Fruit fly (Drosophila melanogaster): ENCODE measurements around the gene CG14210.

The CG14210 gene

DNA sequence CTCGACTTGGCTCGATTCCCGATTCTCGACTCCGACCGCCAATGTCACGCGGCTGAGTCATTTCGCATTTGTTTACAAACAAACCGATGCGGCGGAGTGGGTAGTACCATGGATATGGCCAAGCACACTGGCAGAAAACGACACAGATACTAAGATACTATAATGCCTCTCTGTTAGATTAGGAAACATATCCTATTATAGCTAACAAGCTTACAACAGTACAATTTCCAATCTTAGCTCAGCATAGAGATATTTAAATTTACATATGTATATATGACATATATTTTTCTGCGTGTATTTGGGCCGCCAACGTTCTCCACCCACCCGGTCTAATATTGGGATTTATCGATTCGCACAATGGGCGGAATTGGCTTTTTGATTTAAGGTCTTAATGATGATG lies 12.0 kb upstream of the CG14210 start (continued):
- peak; percentile 43 for TF ChIP-seq repo (GFP tag; optimal IDR thresholded peaks at IDR 0.05)
- peak; percentile 87 for TF ChIP-seq CG7839 (tag; optimal IDR thresholded peaks at IDR 0.05)
- peak; percentile 31 for TF ChIP-seq Dad (GFP tag; optimal IDR thresholded peaks at IDR 0.05)
- peak; percentile 73 for TF ChIP-seq CG6689 (GFP tag; IDR thresholded peaks at IDR 0.05)
- TF ChIP-seq CoRest (tag; optimal IDR thresholded peaks at IDR 0.05) = peak; percentile 70
- peak; percentile 79 for TF ChIP-seq tgo (GFP tag; IDR thresholded peaks at IDR 0.05)
- TF ChIP-seq CG12155 (GFP tag; optimal IDR thresholded peaks at IDR 0.05) = peak; percentile 80
- peak; percentile 52 for TF ChIP-seq Asciz (GFP tag; optimal IDR thresholded peaks at IDR 0.05)
- no peak for TF ChIP-seq tup (GFP tag; optimal IDR thresholded peaks at IDR 0.05)
- TF ChIP-seq Dfd (GFP tag; optimal IDR thresholded peaks at IDR 0.05) = no peak
- TF ChIP-seq CG15011 (GFP tag; optimal IDR thresholded peaks at IDR 0.05) = peak; percentile 55
- TF ChIP-seq corto (GFP tag; optimal IDR thresholded peaks at IDR 0.05) = peak; percentile 44
- no peak for TF ChIP-seq insv (GFP tag; optimal IDR thresholded peaks at IDR 0.05)
- TF ChIP-seq ttk (GFP tag; IDR thresholded peaks at IDR 0.05) = 0 out of 2 replicates have a peak, but pooled peaks have one; percentile 56
- peak; percentile 80 for TF ChIP-seq NfI (GFP tag; optimal IDR thresholded peaks at IDR 0.05)
- TF ChIP-seq CG11398 (GFP tag; optimal IDR thresholded peaks at IDR 0.05) = no peak
- no peak for TF ChIP-seq CG1832 (GFP tag; optimal IDR thresholded peaks at IDR 0.05)
- TF ChIP-seq zf30C (GFP tag; optimal IDR thresholded peaks at IDR 0.05) = peak; percentile 27
- no peak for TF ChIP-seq chinmo (GFP tag; IDR thresholded peaks at IDR 0.05; ENCODE audit: partially characterized antibody)
- TF ChIP-seq ERR (GFP tag; optimal IDR thresholded peaks at IDR 0.05) = no peak
- TF ChIP-seq mam (GFP tag; optimal IDR thresholded peaks at IDR 0.05) = peak; percentile 75
- TF ChIP-seq lbe (GFP tag; optimal IDR thresholded peaks at IDR 0.05) = peak; percentile 30
- TF ChIP-seq danr (GFP tag; IDR thresholded peaks at IDR 0.05) = peak; percentile 53
- no peak for TF ChIP-seq CG8089 (GFP tag; optimal IDR thresholded peaks at IDR 0.05)
- peak; percentile 44 for TF ChIP-seq CG13624 (GFP tag; optimal IDR thresholded peaks at IDR 0.05)
- TF ChIP-seq CG6272 (GFP tag; IDR thresholded peaks at IDR 0.05) = peak; percentile 49
- peak; percentile 70 for TF ChIP-seq Blimp-1 (GFP tag; optimal IDR thresholded peaks at IDR 0.05)
- TF ChIP-seq lilli (GFP tag; optimal IDR thresholded peaks at IDR 0.05) = peak; percentile 85
- peak; percentile 79 for TF ChIP-seq nmo (GFP tag; optimal IDR thresholded peaks at IDR 0.05)
- peak; percentile 63 for TF ChIP-seq Chrac-16 (GFP tag; optimal IDR thresholded peaks at IDR 0.05)
- TF ChIP-seq gsb (GFP tag; IDR thresholded peaks at IDR 0.05) = peak; percentile 63
- TF ChIP-seq Mes4 (GFP tag; optimal IDR thresholded peaks at IDR 0.05) = no peak
- peak; percentile 81 for TF ChIP-seq CG17359 (tag; optimal IDR thresholded peaks at IDR 0.05)
- TF ChIP-seq CG1602 (GFP tag; optimal IDR thresholded peaks at IDR 0.05) = peak; percentile 39
- no peak for TF ChIP-seq pan (optimal IDR thresholded peaks at IDR 0.05)
- TF ChIP-seq pan (GFP tag; optimal IDR thresholded peaks at IDR 0.05 in 1 of 2, IDR thresholded peaks at IDR 0.05 in 1 of 2) = peak in 1 of 2 experiments; percentile 83
- TF ChIP-seq CG4707 (GFP tag; optimal IDR thresholded peaks at IDR 0.05) = peak; percentile 13
- peak; percentile 85 for TF ChIP-seq CG14441 (GFP tag; IDR thresholded peaks at IDR 0.05)
- peak; percentile 91 for TF ChIP-seq Ada2b (GFP tag; IDR thresholded peaks at IDR 0.05)
- TF ChIP-seq shn (GFP tag; optimal IDR thresholded peaks at IDR 0.05) = no peak
- TF ChIP-seq CG7745 (tag; optimal IDR thresholded peaks at IDR 0.05) = no peak
- TF ChIP-seq hth (optimal IDR thresholded peaks at IDR 0.05) = no peak
- peak; percentile 60 for TF ChIP-seq CG14667 (GFP tag; IDR thresholded peaks at IDR 0.05)
- no peak for TF ChIP-seq Elba2 (GFP tag; optimal IDR thresholded peaks at IDR 0.05)
- TF ChIP-seq CG2875 (GFP tag; optimal IDR thresholded peaks at IDR 0.05) = peak; percentile 13
- TF ChIP-seq HLH54F (GFP tag; optimal IDR thresholded peaks at IDR 0.05) = peak; percentile 27
- TF ChIP-seq her (GFP tag; optimal IDR thresholded peaks at IDR 0.05) = no peak
- TF ChIP-seq toy (GFP tag; IDR thresholded peaks at IDR 0.05) = peak; percentile 65
- TF ChIP-seq CG31365 (tag; optimal IDR thresholded peaks at IDR 0.05) = no peak
- TF ChIP-seq CG10565 (GFP tag; optimal IDR thresholded peaks at IDR 0.05) = no peak
- peak; percentile 20 for TF ChIP-seq tx (GFP tag; optimal IDR thresholded peaks at IDR 0.05)
- no peak for TF ChIP-seq Gsc (GFP tag; IDR thresholded peaks at IDR 0.05)

Measured in whole organism, embryonic.